Worm (Caenorhabditis elegans): ENCODE measurements around the gene Y4C6A.4.

DNA sequence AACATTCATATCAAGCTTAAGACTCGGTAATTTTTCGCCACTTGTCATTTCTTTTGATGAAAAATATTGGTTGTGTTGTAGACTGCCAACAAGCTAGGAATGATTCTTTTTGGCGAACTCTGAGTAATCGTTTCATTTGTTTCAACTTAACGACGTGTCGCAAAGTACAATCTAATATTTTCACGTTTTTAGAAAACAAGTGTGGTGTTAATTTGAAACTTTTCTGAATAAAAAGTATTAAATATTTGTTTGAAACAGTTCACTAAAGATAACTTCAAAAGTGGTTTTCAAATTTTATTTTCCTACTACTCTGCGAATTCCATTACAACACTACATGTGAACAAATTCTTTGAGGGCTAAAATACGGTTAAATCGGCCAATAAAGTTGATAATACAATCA is 23.7 kb downstream of the Y4C6A.4 start, which contains the start of gene T11F8.4:
- TF ChIP-seq aly-2 (tag; optimal IDR thresholded peaks at IDR 0.05) = no peak
- no peak for TF ChIP-seq C04F5.9 (tag; optimal IDR thresholded peaks at IDR 0.05)
- TF ChIP-seq nhr-77 (tag; optimal IDR thresholded peaks at IDR 0.05) = no peak
- no peak for TF ChIP-seq skn-1 (tag; optimal IDR thresholded peaks at IDR 0.05)

Measured in whole organism, L1 larva.